Worm (Caenorhabditis elegans) whole organism, L1 larva: ENCODE data around the gene cima-1.

ENCODE experiments used
- C16A3.4 ChIP-seq: fragments of 150-350 bp; optimal IDR thresholded peaks from 2 replicates; lab custom pipeline; 2014; ENCODE audit warnings: missing biosample characterization, missing genetic modification characterization
- F16B12.6 ChIP-seq: fragments of 150-350 bp; optimal IDR thresholded peaks from 2 replicates; lab custom pipeline; 2014; ENCODE audit warnings: missing biosample characterization, missing genetic modification characterization
- Y116A8C.19 ChIP-seq: sonication (generic microtip); optimal IDR thresholded peaks from 2 replicates; lab custom pipeline; 2016; ENCODE audit warnings: missing compliant biosample characterization, missing genetic modification characterization, borderline replicate concordance
- aha-1 ChIP-seq: fragments of 150-350 bp; optimal IDR thresholded peaks from 2 replicates; lab custom pipeline; 2014; ENCODE audit warnings: missing biosample characterization, missing genetic modification characterization
- aly-2 ChIP-seq: fragments of 150-350 bp; optimal IDR thresholded peaks from 2 replicates; lab custom pipeline; 2014; ENCODE audit warnings: missing biosample characterization, missing genetic modification characterization
- blmp-1 ChIP-seq: fragments of 150-350 bp; optimal IDR thresholded peaks from 2 replicates; lab custom pipeline; 2014; ENCODE audit warnings: missing biosample characterization, missing genetic modification characterization
- ceh-63 ChIP-seq: fragments of 200-800 bp; sonication (Bioruptor generic); optimal IDR thresholded peaks from 2 replicates; lab custom pipeline; 2018; ENCODE audit warnings: mild to moderate bottlenecking, missing genetic modification characterization, missing compliant biosample characterization
- ceh-8 ChIP-seq: fragments of 200-800 bp; sonication (Bioruptor generic); optimal IDR thresholded peaks from 2 replicates; lab custom pipeline; 2018; ENCODE audit warnings: mild to moderate bottlenecking, missing genetic modification characterization, moderate library complexity, missing compliant biosample characterization
- ces-1 ChIP-seq: fragments of 150-350 bp; optimal IDR thresholded peaks from 2 replicates; lab custom pipeline; 2014; ENCODE audit warnings: missing biosample characterization, missing genetic modification reagents, missing genetic modification characterization
- efl-1 ChIP-seq, 4 experiments: fragments of 150-350 bp; optimal IDR thresholded peaks in 3 of 4; peaks in 1 of 4; 1 replicate in 1 of 4; 2 replicates in 3 of 4; lab custom pipeline; 2014; ENCODE audit warnings: missing biosample characterization in 2 of 4, missing genetic modification characterization in 2 of 4, missing genetic modification reagents in 2 of 4
- elt-3 ChIP-seq, 6 experiments: fragments of 150-350 bp in 1 of 6; sonication (generic microtip); optimal IDR thresholded peaks; 2 replicates each; lab custom pipeline; 2017 to 2018; ENCODE audit warnings: missing biosample characterization in 6 of 6, missing genetic modification characterization in 6 of 6, inconsistent platforms in 1 of 6
- fos-1 ChIP-seq: fragments of 150-350 bp; optimal IDR thresholded peaks from 2 replicates; lab custom pipeline; 2014; ENCODE audit warnings: missing biosample characterization, missing genetic modification characterization
- grh-1 ChIP-seq: fragments of 200-800 bp; sonication (Bioruptor generic); IDR thresholded peaks from 2 replicates; pipeline ENCODE4 v1.3.6; 2022; ENCODE audit warnings: missing genetic modification reagents, missing genetic modification characterization, missing compliant biosample characterization
- hlh-17 ChIP-seq: fragments of 200-800 bp; sonication (Bioruptor generic); optimal IDR thresholded peaks from 2 replicates; lab custom pipeline; 2018; ENCODE audit warnings: missing genetic modification characterization, mild to moderate bottlenecking, missing compliant biosample characterization, moderate library complexity, borderline replicate concordance
- hlh-4 ChIP-seq: sonication (generic microtip); optimal IDR thresholded peaks from 2 replicates; lab custom pipeline; 2016; ENCODE audit warnings: mild to moderate bottlenecking, missing genetic modification characterization, missing compliant biosample characterization
- hpl-2 ChIP-seq: fragments of 150-350 bp; optimal IDR thresholded peaks from 2 replicates; lab custom pipeline; 2014; ENCODE audit warnings: missing biosample characterization, missing genetic modification reagents, missing genetic modification characterization
- irx-1 ChIP-seq: sonication (generic microtip); optimal IDR thresholded peaks from 2 replicates; lab custom pipeline; 2016; ENCODE audit warnings: missing genetic modification characterization, missing compliant biosample characterization
- isw-1 ChIP-seq: fragments of 200-800 bp; sonication (Bioruptor generic); IDR thresholded peaks from 2 replicates; pipeline ENCODE4 v1.3.6; 2022; ENCODE audit warnings: missing genetic modification characterization, missing compliant biosample characterization
- lin-14 ChIP-seq: fragments of 200-800 bp; sonication (Bioruptor generic); optimal IDR thresholded peaks from 2 replicates; lab custom pipeline; 2018; ENCODE audit warnings: mild to moderate bottlenecking, missing genetic modification characterization, moderate library complexity, missing compliant biosample characterization
- lin-15B ChIP-seq: fragments of 150-350 bp; sonication (generic microtip); optimal IDR thresholded peaks from 3 replicates; lab custom pipeline; 2014; ENCODE audit warnings: missing biosample characterization, missing genetic modification characterization
- lin-35 ChIP-seq, 2 experiments: fragments of 150-350 bp; optimal IDR thresholded peaks; 2 replicates each; lab custom pipeline; 2014; ENCODE audit warnings: missing biosample characterization in 2 of 2, missing genetic modification characterization in 2 of 2, missing genetic modification reagents in 2 of 2
- lir-3 ChIP-seq: sonication (generic microtip); optimal IDR thresholded peaks from 2 replicates; lab custom pipeline; 2016; ENCODE audit warnings: mild to moderate bottlenecking, missing genetic modification characterization, moderate library complexity, missing compliant biosample characterization; ENCODE audit not compliant: poor library complexity
- lsy-2 ChIP-seq, 2 experiments: fragments of 150-350 bp; optimal IDR thresholded peaks; 2 replicates each; lab custom pipeline; 2014; ENCODE audit warnings: missing biosample characterization in 2 of 2, missing genetic modification characterization in 2 of 2
- mep-1 ChIP-seq: fragments of 150-350 bp; optimal IDR thresholded peaks from 2 replicates; lab custom pipeline; 2014; ENCODE audit warnings: missing biosample characterization, missing genetic modification characterization
- nhr-11 ChIP-seq: fragments of 150-350 bp; optimal IDR thresholded peaks from 2 replicates; lab custom pipeline; 2014; ENCODE audit warnings: missing biosample characterization, missing genetic modification characterization
- nhr-12 ChIP-seq: sonication (generic microtip); optimal IDR thresholded peaks from 2 replicates; lab custom pipeline; 2017; ENCODE audit warnings: missing biosample characterization, missing genetic modification characterization
- nhr-19 ChIP-seq: fragments of 200-800 bp; sonication (Bioruptor generic); conservative IDR thresholded peaks from 2 replicates; pipeline ENCODE4 v1.3.6; 2022; ENCODE audit warnings: missing genetic modification characterization, missing compliant biosample characterization
- nhr-20 ChIP-seq: sonication (generic microtip); optimal IDR thresholded peaks from 2 replicates; lab custom pipeline; 2016; ENCODE audit warnings: mild to moderate bottlenecking, missing genetic modification characterization, missing compliant biosample characterization
- nhr-237 ChIP-seq: fragments of 150-350 bp; optimal IDR thresholded peaks from 2 replicates; lab custom pipeline; 2014; ENCODE audit warnings: missing biosample characterization, missing genetic modification characterization
- nhr-47 ChIP-seq: sonication (generic microtip); optimal IDR thresholded peaks from 2 replicates; lab custom pipeline; 2016; ENCODE audit warnings: mild to moderate bottlenecking, missing genetic modification characterization, moderate library complexity, missing compliant biosample characterization
- nhr-71 ChIP-seq: sonication (generic microtip); optimal IDR thresholded peaks from 2 replicates; lab custom pipeline; 2016; ENCODE audit warnings: mild to moderate bottlenecking, missing genetic modification characterization, moderate library complexity, missing compliant biosample characterization
- nhr-76 ChIP-seq: sonication (generic microtip); optimal IDR thresholded peaks from 2 replicates; lab custom pipeline; 2017; ENCODE audit warnings: missing biosample characterization, missing genetic modification characterization
- nhr-77 ChIP-seq: fragments of 150-350 bp; optimal IDR thresholded peaks from 2 replicates; lab custom pipeline; 2014; ENCODE audit warnings: missing biosample characterization, missing genetic modification characterization
- nhr-85 ChIP-seq: sonication (generic microtip); peaks from one replicate; lab custom pipeline; 2016; ENCODE audit warnings: missing genetic modification characterization, inconsistent platforms, missing compliant biosample characterization
- pag-3 ChIP-seq: sonication (generic microtip); optimal IDR thresholded peaks from 2 replicates; lab custom pipeline; 2017; ENCODE audit warnings: missing genetic modification characterization, mild to moderate bottlenecking, missing compliant biosample characterization, antibody characterized with exemption, borderline replicate concordance; ENCODE audit not compliant: insufficient read depth
- pqm-1 ChIP-seq: sonication (generic microtip); optimal IDR thresholded peaks from 3 replicates; lab custom pipeline; 2017; ENCODE audit warnings: missing biosample characterization, missing genetic modification characterization
- rnt-1 ChIP-seq: sonication (generic microtip); optimal IDR thresholded peaks from 2 replicates; lab custom pipeline; 2016; ENCODE audit warnings: mild to moderate bottlenecking, missing genetic modification characterization, moderate library complexity, missing compliant biosample characterization
- snpc-4 ChIP-seq: fragments of 150-350 bp; optimal IDR thresholded peaks from 2 replicates; lab custom pipeline; 2014; ENCODE audit warnings: missing biosample characterization, missing genetic modification characterization
- snu-23 ChIP-seq: sonication (generic microtip); optimal IDR thresholded peaks from 2 replicates; lab custom pipeline; 2016; ENCODE audit warnings: missing genetic modification characterization, missing compliant biosample characterization
- sptf-1 ChIP-seq: fragments of 150-350 bp; optimal IDR thresholded peaks from 2 replicates; lab custom pipeline; 2014; ENCODE audit warnings: missing biosample characterization, missing genetic modification characterization
- tbx-2 ChIP-seq: sonication (generic microtip); optimal IDR thresholded peaks from 2 replicates; lab custom pipeline; 2016; ENCODE audit warnings: missing genetic modification characterization, missing compliant biosample characterization
- tlp-1 ChIP-seq: fragments of 150-350 bp; optimal IDR thresholded peaks from 2 replicates; lab custom pipeline; 2014; ENCODE audit warnings: missing biosample characterization, missing genetic modification characterization
- unc-86 ChIP-seq: sonication (generic microtip); optimal IDR thresholded peaks from 2 replicates; lab custom pipeline; 2016; ENCODE audit warnings: missing genetic modification characterization, missing compliant biosample characterization
- xbp-1 ChIP-seq: sonication (generic microtip); optimal IDR thresholded peaks from 2 replicates; lab custom pipeline; 2016; ENCODE audit warnings: missing genetic modification characterization, missing compliant biosample characterization
- ztf-11 ChIP-seq, 2 experiments: sonication (generic microtip); optimal IDR thresholded peaks; 2 replicates each; lab custom pipeline; 2016 to 2017; ENCODE audit warnings: missing genetic modification characterization in 2 of 2, missing biosample characterization in 1 of 2, missing compliant biosample characterization in 1 of 2
- ztf-4 ChIP-seq: fragments of 150-350 bp; optimal IDR thresholded peaks from 2 replicates; lab custom pipeline; 2014; ENCODE audit warnings: missing biosample characterization, missing genetic modification characterization

Gene cima-1

DNA sequence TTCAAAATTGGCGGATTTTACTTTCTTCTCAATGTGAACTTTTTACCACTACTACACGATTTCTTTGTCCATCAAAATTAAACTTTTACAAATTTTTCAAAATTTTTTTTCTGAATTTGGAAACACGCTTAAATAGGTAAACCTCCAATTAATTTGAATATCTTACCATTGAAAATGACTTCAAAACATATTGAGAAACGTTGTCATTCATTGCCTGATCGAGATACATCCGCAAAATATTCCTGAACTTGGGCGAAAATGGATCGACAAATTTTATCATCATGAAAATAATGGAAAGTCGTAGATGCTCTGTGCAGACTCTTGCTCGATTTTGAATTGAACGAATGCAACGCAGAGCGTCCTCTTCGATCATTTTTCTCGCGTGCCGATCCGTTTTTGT lies 4.4 kb upstream of the cima-1 start:
- TF ChIP-seq nhr-11 (tag; lab: Kevin White, UChicago) (no peak), lsy-2 (tag; optimal IDR thresholded peaks at IDR 0.05; lab: Kevin White, UChicago) (no peak), elt-3 (tag; optimal IDR thresholded peaks at IDR 0.05; lab: Kevin White, UChicago) (no peak), snpc-4 (tag; lab: Kevin White, UChicago) (no peak)
- TF ChIP-seq, all 84 proteins: peak for 0

ce11 chrIV:7650433-7650832 lies 826 bp upstream of the cima-1 start:
- TF ChIP-seq nhr-20 (tag; lab: Kevin White, UChicago) = no peak
- TF ChIP-seq efl-1 (optimal IDR thresholded peaks at IDR 0.05; lab: Kevin White, UChicago) = no peak
- peak in 1 of 2 experiments; percentile 75 for TF ChIP-seq efl-1 (GFP tag; optimal IDR thresholded peaks at IDR 0.05 in 1 of 2; lab: Kevin White, UChicago)

ce11 chrIV:7653198-7653597 lies 1.9 kb downstream of the cima-1 start:
- TF ChIP-seq blmp-1 (tag; lab: Kevin White, UChicago) (no peak), Y116A8C.19 (tag; lab: Kevin White, UChicago) (no peak), ztf-4 (tag; lab: Kevin White, UChicago) (no peak), nhr-12 (tag; lab: Kevin White, UChicago) (no peak), pag-3 (no peak), lir-3 (tag; lab: Kevin White, UChicago) (no peak), nhr-77 (tag; lab: Kevin White, UChicago) (no peak), isw-1 (GFP tag; lab: Robert Waterston, UW) (no peak), C16A3.4 (no peak), mep-1 (tag; lab: Kevin White, UChicago) (no peak), nhr-20 (tag; lab: Kevin White, UChicago) (no peak), xbp-1 (tag; lab: Kevin White, UChicago) (no peak), hpl-2 (GFP tag; lab: Kevin White, UChicago) (no peak), grh-1 (no peak), ztf-11 (tag; optimal IDR thresholded peaks at IDR 0.05; lab: Kevin White, UChicago) (no peak), hlh-4 (tag; lab: Kevin White, UChicago) (no peak), nhr-76 (tag; lab: Kevin White, UChicago) (no peak), tlp-1 (no peak)

- peak; percentile 70 for TF ChIP-seq pag-3
- TF ChIP-seq xbp-1 (tag; lab: Kevin White, UChicago) = peak; percentile 61
- TF ChIP-seq ceh-8 = no peak
- peak; percentile 15; the same call in 1 of the 2 replicates for TF ChIP-seq nhr-19 (GFP tag; lab: Robert Waterston, UW)
- TF ChIP-seq unc-86 = peak; percentile 38
- TF ChIP-seq aha-1 (tag; lab: Kevin White, UChicago) = no peak
- TF ChIP-seq aly-2 (tag; lab: Kevin White, UChicago) = no peak
- peak; percentile 73 for TF ChIP-seq nhr-85
- TF ChIP-seq lin-15B (tag; lab: Kevin White, UChicago) = peak; percentile 82
- TF ChIP-seq nhr-77 (tag; lab: Kevin White, UChicago) = peak; percentile 54
- TF ChIP-seq tbx-2 (tag; lab: Kevin White, UChicago) = peak; percentile 50
- peak; percentile 54 to 85 for TF ChIP-seq lin-35 (GFP tag; optimal IDR thresholded peaks at IDR 0.05; lab: Kevin White, UChicago)
- TF ChIP-seq ceh-63 = no peak
- TF ChIP-seq hpl-2 (GFP tag; lab: Kevin White, UChicago) = no peak
- TF ChIP-seq hlh-17 (GFP tag; lab: Kevin White, UChicago) = no peak
- TF ChIP-seq rnt-1 (tag; lab: Kevin White, UChicago) = peak; percentile 88
- peak; percentile 11 for TF ChIP-seq fos-1 (tag; lab: Kevin White, UChicago)
- no peak for TF ChIP-seq tlp-1
- TF ChIP-seq C16A3.4 = peak; percentile 86
- TF ChIP-seq nhr-237 = peak; percentile 21
- no peak for TF ChIP-seq irx-1 (tag; lab: Kevin White, UChicago)
- no peak for TF ChIP-seq ces-1 (GFP tag; lab: Kevin White, UChicago)
- no peak for TF ChIP-seq pqm-1 (tag; lab: Kevin White, UChicago)
- TF ChIP-seq lir-3 (tag; lab: Kevin White, UChicago) = peak; percentile 70
- peak; percentile 48 for TF ChIP-seq F16B12.6 (tag; lab: Kevin White, UChicago)
- peak; percentile 76 for TF ChIP-seq snu-23 (GFP tag; lab: Kevin White, UChicago)
- TF ChIP-seq lin-14 (GFP tag; lab: Kevin White, UChicago) = peak; percentile 84
- TF ChIP-seq nhr-71 (tag; lab: Kevin White, UChicago) = peak; percentile 77
- no peak for TF ChIP-seq sptf-1
- peak; percentile 61 for TF ChIP-seq nhr-47
These were observed 3.0 kb downstream of the cima-1 start, which contains the start of gene nrde-4 for ce11 chrIV:7654212-7654778. Gene nrde-4, minus strand, starts transcription at chrIV:7654262.
